Fruit fly (Drosophila melanogaster) whole organism, embryonic: ENCODE results near the gene CG2841.

ENCODE experiments used
- CG10543 ChIP-seq: fragments of 200-800 bp; sonication (Bioruptor generic); optimal IDR thresholded peaks from 3 replicates; lab custom pipeline; 2017; ENCODE audit warnings: missing biosample characterization, mild to moderate bottlenecking, missing genetic modification characterization, moderate library complexity
- CG10565 ChIP-seq: fragments of 200-800 bp; sonication (Bioruptor generic); optimal IDR thresholded peaks from 3 replicates; lab custom pipeline; 2016; ENCODE audit warnings: missing biosample characterization, mild to moderate bottlenecking, missing genetic modification characterization
- CG11560 ChIP-seq: fragments of 200-800 bp; sonication (Bioruptor generic); IDR thresholded peaks from 3 replicates; pipeline ENCODE4 v1.3.6; 2022; ENCODE audit warnings: missing biosample characterization, missing genetic modification characterization
- CG12659 ChIP-seq: fragments of 200-800 bp; sonication (Bioruptor generic); optimal IDR thresholded peaks from 3 replicates; lab custom pipeline; 2017; ENCODE audit warnings: mild to moderate bottlenecking, missing biosample characterization, missing genetic modification reagents, missing genetic modification characterization
- CG13123 ChIP-seq: fragments of 200-800 bp; sonication (Bioruptor generic); optimal IDR thresholded peaks from 2 replicates; lab custom pipeline; 2016; ENCODE audit warnings: missing biosample characterization, missing genetic modification characterization
- CG14014 ChIP-seq: fragments of 200-800 bp; sonication (Bioruptor generic); IDR thresholded peaks from 2 replicates; pipeline ENCODE4 v1.3.6; 2022; ENCODE audit warnings: missing biosample characterization, missing genetic modification characterization
- CG15073 ChIP-seq: fragments of 200-800 bp; sonication (Bioruptor generic); optimal IDR thresholded peaks from 2 replicates; lab custom pipeline; 2016; ENCODE audit warnings: missing biosample characterization, missing genetic modification characterization
- CG1602 ChIP-seq: fragments of 200-800 bp; sonication (Bioruptor generic); optimal IDR thresholded peaks from 3 replicates; lab custom pipeline; 2016; ENCODE audit warnings: missing biosample characterization, missing genetic modification characterization
- CG16779 ChIP-seq: fragments of 200-800 bp; sonication (Bioruptor generic); IDR thresholded peaks from 2 replicates; pipeline ENCODE4 v1.3.6; 2022; ENCODE audit warnings: missing biosample characterization, missing genetic modification characterization
- CG17385 ChIP-seq: fragments of 200-800 bp; sonication (Bioruptor generic); optimal IDR thresholded peaks from 3 replicates; lab custom pipeline; 2018; ENCODE audit warnings: missing biosample characterization, mild to moderate bottlenecking, missing genetic modification characterization
- CG17912 ChIP-seq: fragments of 200-800 bp; sonication (Bioruptor generic); optimal IDR thresholded peaks from 2 replicates; lab custom pipeline; 2018; ENCODE audit warnings: missing biosample characterization, mild to moderate bottlenecking, missing genetic modification characterization
- CG18476 ChIP-seq: fragments of 200-800 bp; sonication (Bioruptor generic); optimal IDR thresholded peaks from 2 replicates; lab custom pipeline; 2016; ENCODE audit warnings: missing biosample characterization, mild to moderate bottlenecking, missing genetic modification characterization
- CG3065 ChIP-seq: fragments of 200-800 bp; sonication (Bioruptor generic); optimal IDR thresholded peaks from 2 replicates; lab custom pipeline; 2016; ENCODE audit warnings: missing biosample characterization, missing genetic modification characterization
- CG32772 ChIP-seq: fragments of 200-800 bp; sonication (Bioruptor generic); IDR thresholded peaks from 2 replicates; pipeline ENCODE4 v1.3.6; 2022; ENCODE audit warnings: missing biosample characterization, missing genetic modification characterization
- CG33213 ChIP-seq: fragments of 200-800 bp; sonication (Bioruptor generic); optimal IDR thresholded peaks from 3 replicates; lab custom pipeline; 2016; ENCODE audit warnings: missing biosample characterization, missing genetic modification characterization
- CG4360 ChIP-seq: fragments of 200-800 bp; sonication (Bioruptor generic); IDR thresholded peaks from 2 replicates; pipeline ENCODE4 v1.3.6; 2022; ENCODE audit warnings: missing biosample characterization, missing genetic modification characterization
- CG4854 ChIP-seq: fragments of 200-800 bp; sonication (Bioruptor generic); optimal IDR thresholded peaks from 2 replicates; lab custom pipeline; 2016; ENCODE audit warnings: missing biosample characterization, missing genetic modification characterization, inconsistent platforms
- CG8765 ChIP-seq: fragments of 200-800 bp; sonication (Bioruptor generic); IDR thresholded peaks from 2 replicates; pipeline ENCODE4 v1.3.6; 2022; ENCODE audit warnings: missing biosample characterization, missing genetic modification characterization
- D ChIP-seq, 2 experiments: fragments of 200-800 bp in 1 of 2; fragments of >200 bp in 1 of 2; sonication (Bioruptor generic) in 1 of 2; optimal IDR thresholded peaks; 2 replicates in 1 of 2; 3 replicates in 1 of 2; lab custom pipeline; 2017; ENCODE audit warnings: mild to moderate bottlenecking in 1 of 2, missing biosample characterization in 1 of 2, missing genetic modification characterization in 1 of 2, missing genetic modification reagents in 1 of 2
- Dll ChIP-seq: fragments of 200-800 bp; sonication (Bioruptor generic); IDR thresholded peaks from 4 replicates; pipeline ENCODE4 v1.3.6; 2022; ENCODE audit warnings: missing biosample characterization, missing genetic modification characterization; ENCODE audit not compliant: partially characterized antibody
- Dp ChIP-seq: fragments of 200-800 bp; sonication (Bioruptor generic); optimal IDR thresholded peaks from 2 replicates; lab custom pipeline; 2018; ENCODE audit warnings: missing biosample characterization, mild to moderate bottlenecking, missing genetic modification characterization, moderate library complexity
- ERR ChIP-seq: fragments of 200-800 bp; sonication (Bioruptor generic); optimal IDR thresholded peaks from 2 replicates; lab custom pipeline; 2016; ENCODE audit warnings: missing biosample characterization, missing genetic modification characterization
- Ets97D ChIP-seq: fragments of 200-800 bp; sonication (Bioruptor generic); optimal IDR thresholded peaks from 3 replicates; lab custom pipeline; 2016; ENCODE audit warnings: missing biosample characterization, missing genetic modification characterization
- HmgD ChIP-seq: fragments of 200-800 bp; sonication (Bioruptor generic); optimal IDR thresholded peaks from 3 replicates; lab custom pipeline; 2016; ENCODE audit warnings: missing biosample characterization, missing genetic modification characterization
- Hmx ChIP-seq: fragments of 200-800 bp; sonication (Bioruptor generic); optimal IDR thresholded peaks from 2 replicates; lab custom pipeline; 2016; ENCODE audit warnings: missing biosample characterization, missing genetic modification characterization
- Lhr ChIP-seq: fragments of 200-800 bp; sonication (Bioruptor generic); optimal IDR thresholded peaks from 3 replicates; lab custom pipeline; 2017; ENCODE audit warnings: mild to moderate bottlenecking, missing biosample characterization, missing genetic modification reagents, missing genetic modification characterization
- Med ChIP-seq: fragments of 200-800 bp; sonication (Bioruptor generic); peaks from one replicate; lab custom pipeline; 2016; ENCODE audit warnings: missing biosample characterization, missing genetic modification characterization, mild to moderate bottlenecking, inconsistent platforms, moderate library complexity
- Nf-YA ChIP-seq: fragments of 200-800 bp; sonication (Bioruptor generic); IDR thresholded peaks from 2 replicates; pipeline ENCODE4 v1.3.6; 2022; ENCODE audit warnings: missing biosample characterization, missing genetic modification characterization
- Sry-δ ChIP-seq: fragments of 200-800 bp; sonication (Bioruptor generic); optimal IDR thresholded peaks from 2 replicates; lab custom pipeline; 2016; ENCODE audit warnings: missing biosample characterization, missing genetic modification characterization
- Stat92E ChIP-seq, 3 experiments: fragments of >200 bp in 2 of 3; fragments of 200-800 bp in 1 of 3; sonication (Bioruptor generic) in 1 of 3; optimal IDR thresholded peaks; 2 replicates each; lab custom pipeline; 2017 to 2019; ENCODE audit warnings: missing biosample characterization in 3 of 3, missing genetic modification characterization in 3 of 3, mild to moderate bottlenecking in 1 of 3, moderate library complexity in 1 of 3
- Usf ChIP-seq: fragments of 200-800 bp; sonication (Bioruptor generic); optimal IDR thresholded peaks from 2 replicates; lab custom pipeline; 2017; ENCODE audit warnings: missing genotype, missing biosample characterization, missing genetic modification characterization
- Xbp1 ChIP-seq: fragments of 200-800 bp; sonication (Bioruptor generic); optimal IDR thresholded peaks from 3 replicates; lab custom pipeline; 2016; ENCODE audit warnings: missing biosample characterization, mild to moderate bottlenecking, missing genetic modification characterization
- bigmax ChIP-seq: fragments of 200-800 bp; sonication (Bioruptor generic); optimal IDR thresholded peaks from 2 replicates; lab custom pipeline; 2018; ENCODE audit warnings: missing biosample characterization, mild to moderate bottlenecking, missing genetic modification characterization
- caup ChIP-seq: fragments of 200-800 bp; sonication (Bioruptor generic); optimal IDR thresholded peaks from 3 replicates; lab custom pipeline; 2017; ENCODE audit warnings: missing biosample characterization, mild to moderate bottlenecking, missing genetic modification characterization, moderate library complexity; ENCODE audit not compliant: severe bottlenecking
- chif ChIP-seq, 2 experiments: fragments of 200-800 bp; sonication (Bioruptor generic); optimal IDR thresholded peaks; 3 replicates each; lab custom pipeline; 2016; ENCODE audit warnings: missing biosample characterization in 2 of 2, missing genetic modification characterization in 2 of 2
- dan ChIP-seq: fragments of 200-800 bp; sonication (Bioruptor generic); IDR thresholded peaks from 2 replicates; pipeline ENCODE4 v1.3.6; 2022; ENCODE audit warnings: missing biosample characterization, missing genetic modification characterization
- dati ChIP-seq: fragments of 200-800 bp; sonication (Bioruptor generic); IDR thresholded peaks from 2 replicates; pipeline ENCODE4 v1.3.6; 2022; ENCODE audit warnings: missing biosample characterization, missing genetic modification characterization
- eve ChIP-seq, 2 experiments: fragments of >200 bp; optimal IDR thresholded peaks; 2 replicates each; lab custom pipeline; 2017; ENCODE audit warnings: missing biosample characterization in 2 of 2, missing genetic modification characterization in 2 of 2
- gcm ChIP-seq: fragments of 200-800 bp; sonication (Bioruptor generic); optimal IDR thresholded peaks from 2 replicates; lab custom pipeline; 2019; ENCODE audit warnings: missing biosample characterization, mild to moderate bottlenecking, missing genetic modification characterization, moderate library complexity
- hkb ChIP-seq, 2 experiments: fragments of 200-800 bp in 1 of 2; fragments of >200 bp in 1 of 2; sonication (Bioruptor generic) in 1 of 2; IDR thresholded peaks in 1 of 2; optimal IDR thresholded peaks in 1 of 2; 2 replicates each; pipeline versions ENCODE4 v1.3.6 to Lab custom; 2017 to 2022; ENCODE audit warnings: missing biosample characterization in 1 of 2, missing genetic modification characterization in 1 of 2
- odd ChIP-seq: fragments of 200-800 bp; sonication (Bioruptor generic); optimal IDR thresholded peaks from 2 replicates; lab custom pipeline; 2017; ENCODE audit warnings: missing biosample characterization, mild to moderate bottlenecking, missing genetic modification characterization
- phol ChIP-seq: fragments of 200-800 bp; sonication (Bioruptor generic); optimal IDR thresholded peaks from 3 replicates; lab custom pipeline; 2018; ENCODE audit warnings: missing biosample characterization, mild to moderate bottlenecking, missing genetic modification characterization, moderate library complexity
- row ChIP-seq: fragments of 200-800 bp; sonication (Bioruptor generic); IDR thresholded peaks from 3 replicates; pipeline ENCODE4 v1.3.6; 2022; ENCODE audit warnings: missing biosample characterization, missing genetic modification characterization
- trh ChIP-seq: fragments of 200-800 bp; sonication (Bioruptor generic); optimal IDR thresholded peaks from 2 replicates; lab custom pipeline; 2016; ENCODE audit warnings: missing biosample characterization, missing genetic modification characterization
- unpg ChIP-seq: fragments of 200-800 bp; sonication (Bioruptor generic); optimal IDR thresholded peaks from 3 replicates; lab custom pipeline; 2018; ENCODE audit warnings: missing biosample characterization, mild to moderate bottlenecking, missing genetic modification characterization, moderate library complexity
- usp ChIP-seq: fragments of >200 bp; optimal IDR thresholded peaks from 2 replicates; lab custom pipeline; 2017; ENCODE audit warnings: missing biosample characterization, missing genetic modification characterization
- zf30C ChIP-seq: fragments of 200-800 bp; sonication (Bioruptor generic); optimal IDR thresholded peaks from 3 replicates; lab custom pipeline; 2018; ENCODE audit warnings: missing biosample characterization, mild to moderate bottlenecking, missing genetic modification characterization

CG2841 gene

DNA sequence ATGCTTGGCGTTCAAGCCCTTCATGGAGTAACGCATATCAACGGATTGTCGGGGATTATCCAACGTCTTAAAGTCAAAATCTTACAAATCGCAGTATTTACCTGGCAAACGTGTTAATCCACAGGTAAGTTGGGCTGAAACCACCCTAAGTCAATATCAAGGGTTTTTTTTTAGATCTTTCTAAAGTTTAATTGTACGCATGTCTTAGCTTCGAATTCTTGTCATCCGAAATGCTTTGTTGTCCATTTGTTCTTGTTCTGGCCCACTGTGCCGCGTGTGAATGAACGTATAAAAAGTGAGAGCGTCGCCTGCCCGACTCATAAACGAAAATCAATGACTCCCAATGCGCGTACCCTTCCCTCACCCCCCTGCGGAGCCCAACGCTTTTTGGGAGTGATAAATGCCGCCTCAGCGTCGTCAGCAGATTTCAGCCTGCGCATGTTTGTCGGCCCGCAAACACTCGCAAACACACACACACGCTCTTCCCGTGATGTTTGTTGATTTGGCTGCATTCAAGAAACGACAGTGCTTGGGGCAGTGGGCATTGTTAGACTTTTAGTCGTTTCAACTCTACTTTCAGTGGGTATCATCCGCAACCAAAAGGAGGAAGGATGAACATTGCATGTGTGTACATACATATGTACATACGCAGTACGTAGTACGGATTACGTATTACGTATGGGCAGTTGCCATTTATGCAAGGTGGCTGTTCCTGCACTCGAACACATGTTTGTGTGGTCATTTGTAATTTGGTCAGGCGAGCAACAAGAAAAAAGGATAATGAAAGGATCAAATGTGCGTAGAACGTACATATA is 69.7 kb downstream of the CG2841 start (continued):
- TF ChIP-seq CG10543 (peak; percentile 92), CG13123 (GFP tag; lab: Kevin White, UChicago) (peak; percentile 83), hkb (optimal IDR thresholded peaks at IDR 0.05; lab: Kevin White, UChicago) (no peak), hkb (GFP tag; IDR thresholded peaks at IDR 0.05; lab: Robert Waterston, UW) (peak; percentile 87), gcm (GFP tag; lab: Kevin White, UChicago) (peak; percentile 89), unpg (GFP tag; lab: Kevin White, UChicago) (peak; percentile 87), CG17385 (GFP tag; lab: Kevin White, UChicago) (peak; percentile 91), ERR (GFP tag; lab: Kevin White, UChicago) (peak; percentile 85), Sry-δ (peak; percentile 58), dati (GFP tag; lab: Robert Waterston, UW) (no peak), CG18476 (GFP tag; lab: Kevin White, UChicago) (peak; percentile 90), CG4854 (GFP tag; lab: Kevin White, UChicago) (peak; percentile 86), CG15073 (GFP tag; lab: Kevin White, UChicago) (peak; percentile 42), CG10565 (GFP tag; lab: Kevin White, UChicago) (peak; percentile 69), D (optimal IDR thresholded peaks at IDR 0.05; lab: Kevin White, UChicago) (no peak), D (GFP tag; optimal IDR thresholded peaks at IDR 0.05; lab: Kevin White, UChicago) (peak; percentile 94), dan (GFP tag; lab: Robert Waterston, UW) (peak; percentile 50; the same call in 1 of the 2 replicates), Hmx (GFP tag; lab: Kevin White, UChicago) (peak; percentile 84), odd (peak; percentile 94), zf30C (no peak), Xbp1 (GFP tag; lab: Kevin White, UChicago) (peak; percentile 92), HmgD (peak; percentile 88), row (GFP tag; lab: Robert Waterston, UW) (peak; percentile 94), CG33213 (GFP tag; lab: Kevin White, UChicago) (peak; percentile 87), phol (tag; lab: Kevin White, UChicago) (peak; percentile 96), usp (GFP tag; lab: Kevin White, UChicago) (no peak), CG32772 (GFP tag; lab: Robert Waterston, UW) (peak; percentile 60), Dll (no peak), Nf-YA (GFP tag; lab: Robert Waterston, UW) (peak; percentile 64), caup (GFP tag; lab: Kevin White, UChicago) (peak; percentile 92), trh (GFP tag; lab: Kevin White, UChicago) (peak; percentile 62), CG11560 (tag; lab: Robert Waterston, UW) (peak; percentile 68; the same call in 2 of the 3 replicates), CG14014 (GFP tag; lab: Robert Waterston, UW) (peak; percentile 72), CG17912 (GFP tag; lab: Kevin White, UChicago) (peak; percentile 21), CG12659 (GFP tag; lab: Kevin White, UChicago) (peak; percentile 96), Usf (GFP tag; lab: Kevin White, UChicago) (peak; percentile 94), Stat92E (GFP tag; optimal IDR thresholded peaks at IDR 0.05; lab: Kevin White, UChicago) (peak in 1 of 3 experiments; percentile 82), CG3065 (GFP tag; lab: Kevin White, UChicago) (peak; percentile 80), CG8765 (GFP tag; lab: Robert Waterston, UW) (peak; percentile 41; the same call in 1 of the 2 replicates), eve (GFP tag; optimal IDR thresholded peaks at IDR 0.05; lab: Kevin White, UChicago) (peak; percentile 33 to 99), Dp (GFP tag; lab: Kevin White, UChicago) (no peak), CG4360 (GFP tag; lab: Robert Waterston, UW) (no peak), Ets97D (GFP tag; lab: Kevin White, UChicago) (peak; percentile 49), bigmax (GFP tag; lab: Kevin White, UChicago) (no peak), CG1602 (GFP tag; lab: Kevin White, UChicago) (peak; percentile 91), Lhr (GFP tag; lab: Kevin White, UChicago) (peak; percentile 89), chif (GFP tag; optimal IDR thresholded peaks at IDR 0.05; lab: Kevin White, UChicago) (peak; percentile 93 to 96), CG16779 (GFP tag; lab: Robert Waterston, UW) (no peak), Med (GFP tag; lab: Kevin White, UChicago) (peak; percentile 98)
